Fruit fly (Drosophila melanogaster) whole organism, larva: ENCODE measurements around the gene Rpt5.

Source experiments
- noc ChIP-seq: fragments of 200-800 bp; sonication (Bioruptor generic); optimal IDR thresholded peaks from 3 replicates; lab custom pipeline; 2019; ENCODE audit warnings: missing biosample characterization, mild to moderate bottlenecking, missing genetic modification characterization, moderate library complexity

Gene Rpt5

DNA sequence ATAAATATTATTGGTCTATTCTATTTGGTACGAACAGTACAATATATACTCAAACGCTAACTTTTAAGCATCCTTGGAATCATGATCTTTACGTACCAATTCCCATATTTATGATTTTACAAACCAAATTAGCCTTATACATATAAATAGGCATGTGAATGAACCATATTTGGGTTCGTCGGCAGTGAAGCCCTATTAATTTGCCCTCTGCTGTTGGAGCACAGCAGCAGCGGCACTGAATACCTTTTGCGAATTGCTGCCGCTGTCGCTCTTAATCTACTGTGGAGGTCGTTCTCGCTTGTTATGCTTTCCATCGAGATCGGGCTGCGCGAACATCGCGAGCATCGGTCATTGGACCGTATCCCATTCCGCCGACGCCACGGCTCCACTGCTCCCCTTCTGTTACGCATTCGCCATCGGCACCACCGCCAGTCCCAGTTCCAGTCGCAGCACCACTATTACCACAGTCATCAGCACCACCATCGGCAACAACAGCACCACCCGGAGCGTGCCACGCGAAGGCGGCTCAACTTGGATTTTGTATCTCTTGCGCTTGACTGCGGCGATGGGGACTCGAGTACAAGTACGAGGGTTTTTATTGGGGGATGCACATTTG is 35.8 kb downstream of the Rpt5 start:
- peak; percentile 48 for TF ChIP-seq noc (tag; lab: Kevin White, UChicago)

DNA sequence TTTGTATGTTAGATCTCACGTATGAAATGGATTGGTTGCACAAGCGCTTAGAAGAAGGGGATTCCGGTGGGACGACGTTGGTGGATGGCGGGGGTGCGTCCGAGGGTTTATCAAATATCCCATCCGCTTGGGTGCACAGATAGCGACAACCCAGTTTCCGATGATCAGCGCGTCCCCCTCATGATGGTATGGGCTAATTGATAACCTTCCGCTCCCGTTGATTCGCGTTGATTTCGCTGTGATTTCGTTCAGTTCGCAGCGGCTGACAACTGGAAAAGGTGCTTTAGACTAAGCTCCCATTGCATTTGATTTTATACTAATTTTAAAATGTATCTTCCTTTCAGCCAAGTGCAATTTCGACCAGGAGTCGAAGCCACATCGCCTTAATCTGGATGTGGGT is 36.9 kb downstream of the Rpt5 start:
- no peak for TF ChIP-seq noc (tag; lab: Kevin White, UChicago)

DNA sequence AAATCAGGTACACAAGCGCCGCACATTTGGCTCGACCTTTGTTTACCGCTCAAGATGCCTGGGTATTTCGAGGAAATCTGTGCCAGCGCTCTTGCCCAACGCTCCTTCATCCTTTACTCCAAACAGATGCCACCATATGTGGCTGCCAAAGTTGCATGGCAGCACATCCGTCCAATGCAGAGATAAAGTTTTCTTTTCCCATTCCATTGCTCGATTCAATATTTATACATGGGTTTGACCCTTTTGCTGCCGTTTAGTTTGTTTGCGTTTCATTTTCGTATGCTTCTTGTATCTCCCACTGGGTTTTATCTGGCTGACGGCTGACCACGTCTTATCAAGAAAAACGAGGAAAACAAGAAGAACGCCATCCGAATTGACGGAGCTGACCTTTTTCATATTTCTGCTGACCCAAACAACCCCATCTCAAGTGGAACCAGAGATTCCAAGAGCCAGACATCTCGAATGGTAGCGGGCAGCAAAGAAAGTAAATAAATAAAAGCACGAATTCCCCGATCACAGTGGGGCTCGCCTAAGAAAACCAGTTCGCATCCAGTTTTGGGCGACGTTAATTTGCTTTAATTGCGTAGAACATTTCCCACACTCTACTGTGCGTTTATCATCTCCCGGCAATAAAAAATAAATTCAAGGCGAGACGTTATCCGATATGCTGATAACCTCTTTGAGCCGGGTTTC is 38.0 kb downstream of the Rpt5 start:
- no peak for TF ChIP-seq noc (tag; lab: Kevin White, UChicago)

- no peak for TF ChIP-seq noc (tag; lab: Kevin White, UChicago)
These were observed 38.8 kb downstream of the Rpt5 start for dm6 chr3R:23791491-23791890.

- TF ChIP-seq noc (tag; lab: Kevin White, UChicago): no peak
These were observed 51.0 kb downstream of the Rpt5 start, which contains the start of gene CG34355 for dm6 chr3R:23803668-23804067. TSS of gene CG34355 (plus strand) at chr3R:23803859.
